Worm (Caenorhabditis elegans) whole organism, L2 larva: ENCODE data around the gene ent-7.

Source experiments
- C34F6.9 ChIP-seq: fragments of 150-350 bp; optimal IDR thresholded peaks from 2 replicates; lab custom pipeline; 2014; ENCODE audit warnings: missing biosample characterization, missing genetic modification characterization
- F13H6.1 ChIP-seq: sonication (generic microtip); optimal IDR thresholded peaks from 2 replicates; lab custom pipeline; 2016; ENCODE audit warnings: missing genetic modification characterization, missing compliant biosample characterization
- R02D3.7 ChIP-seq: fragments of 150-350 bp; optimal IDR thresholded peaks from 2 replicates; lab custom pipeline; 2014; ENCODE audit warnings: missing biosample characterization, missing genetic modification characterization
- ZK546.5 ChIP-seq: sonication (generic microtip); optimal IDR thresholded peaks from 2 replicates; lab custom pipeline; 2017; ENCODE audit warnings: missing biosample characterization, missing genetic modification characterization
- ceh-82 ChIP-seq: fragments of 150-350 bp; optimal IDR thresholded peaks from 2 replicates; lab custom pipeline; 2014; ENCODE audit warnings: missing biosample characterization, missing genetic modification characterization
- crh-2 ChIP-seq: sonication (generic microtip); optimal IDR thresholded peaks from 2 replicates; lab custom pipeline; 2017; ENCODE audit warnings: missing biosample characterization, missing genetic modification characterization
- dmd-4 ChIP-seq: sonication (generic microtip); optimal IDR thresholded peaks from 2 replicates; lab custom pipeline; 2017; ENCODE audit warnings: missing biosample characterization, missing genetic modification characterization
- egl-27 ChIP-seq: sonication (generic microtip); optimal IDR thresholded peaks from 3 replicates; lab custom pipeline; 2017; ENCODE audit warnings: missing biosample characterization, missing genetic modification reagents, missing genetic modification characterization
- elt-1 ChIP-seq: fragments of 150-350 bp; optimal IDR thresholded peaks from 2 replicates; lab custom pipeline; 2014; ENCODE audit warnings: missing biosample characterization, missing genetic modification characterization
- fos-1 ChIP-seq: fragments of 150-350 bp; optimal IDR thresholded peaks from 2 replicates; lab custom pipeline; 2014; ENCODE audit warnings: missing biosample characterization, missing genetic modification characterization
- lin-11 ChIP-seq: fragments of 150-350 bp; sonication (generic microtip); optimal IDR thresholded peaks from 2 replicates; lab custom pipeline; 2014; ENCODE audit warnings: missing biosample characterization, missing genetic modification characterization, inconsistent platforms, mixed read lengths
- lin-13 ChIP-seq: fragments of 150-350 bp; optimal IDR thresholded peaks from 2 replicates; lab custom pipeline; 2014; ENCODE audit warnings: missing biosample characterization, missing genetic modification reagents, missing genetic modification characterization
- lin-39 ChIP-seq: fragments of 150-350 bp; optimal IDR thresholded peaks from 2 replicates; lab custom pipeline; 2014; ENCODE audit warnings: missing biosample characterization, missing genetic modification reagents, missing genetic modification characterization
- lsy-2 ChIP-seq, 2 experiments: fragments of 150-350 bp in 1 of 2; sonication (generic microtip) in 1 of 2; optimal IDR thresholded peaks; 2 replicates each; lab custom pipeline; 2014 to 2017; ENCODE audit warnings: missing biosample characterization in 2 of 2, missing genetic modification characterization in 2 of 2
- mab-5 ChIP-seq: fragments of 150-350 bp; optimal IDR thresholded peaks from 2 replicates; lab custom pipeline; 2014; ENCODE audit warnings: missing biosample characterization, missing genetic modification characterization
- mbf-1 ChIP-seq: sonication (generic microtip); optimal IDR thresholded peaks from 2 replicates; lab custom pipeline; 2017; ENCODE audit warnings: missing biosample characterization, missing genetic modification characterization
- mdl-1 ChIP-seq, 2 experiments: fragments of 150-350 bp in 1 of 2; sonication (generic microtip) in 1 of 2; optimal IDR thresholded peaks; 2 replicates each; lab custom pipeline; 2017; ENCODE audit warnings: missing biosample characterization in 2 of 2, missing genetic modification characterization in 2 of 2
- nhr-10 ChIP-seq: sonication (generic microtip); optimal IDR thresholded peaks from 2 replicates; lab custom pipeline; 2017; ENCODE audit warnings: missing biosample characterization, missing genetic modification characterization
- nhr-11 ChIP-seq: fragments of 150-350 bp; optimal IDR thresholded peaks from 2 replicates; lab custom pipeline; 2014; ENCODE audit warnings: missing biosample characterization, missing genetic modification characterization
- nhr-129 ChIP-seq: fragments of 150-350 bp; optimal IDR thresholded peaks from 2 replicates; lab custom pipeline; 2014; ENCODE audit warnings: missing biosample characterization, missing genetic modification characterization
- nhr-21 ChIP-seq: fragments of 150-350 bp; optimal IDR thresholded peaks from 2 replicates; lab custom pipeline; 2014; ENCODE audit warnings: missing biosample characterization, missing genetic modification characterization
- nhr-23 ChIP-seq: fragments of 150-350 bp; optimal IDR thresholded peaks from 2 replicates; lab custom pipeline; 2014; ENCODE audit warnings: missing biosample characterization, missing genetic modification reagents, missing genetic modification characterization
- nhr-237 ChIP-seq: fragments of 150-350 bp; optimal IDR thresholded peaks from 2 replicates; lab custom pipeline; 2014; ENCODE audit warnings: missing biosample characterization, missing genetic modification characterization
- nhr-25 ChIP-seq: fragments of 150-350 bp; sonication (generic microtip); optimal IDR thresholded peaks from 3 replicates; lab custom pipeline; 2014; ENCODE audit warnings: missing biosample characterization, missing genetic modification characterization
- nhr-77 ChIP-seq: fragments of 150-350 bp; optimal IDR thresholded peaks from 2 replicates; lab custom pipeline; 2014; ENCODE audit warnings: missing biosample characterization, missing genetic modification characterization
- peb-1 ChIP-seq: fragments of 150-350 bp; optimal IDR thresholded peaks from 2 replicates; lab custom pipeline; 2014; ENCODE audit warnings: missing biosample characterization, missing genetic modification characterization
- sem-4 ChIP-seq: fragments of 150-350 bp; optimal IDR thresholded peaks from 2 replicates; lab custom pipeline; 2014; ENCODE audit warnings: missing biosample characterization, missing genetic modification reagents, missing genetic modification characterization
- skn-1 ChIP-seq: sonication (generic microtip); optimal IDR thresholded peaks from 2 replicates; lab custom pipeline; 2017; ENCODE audit warnings: missing biosample characterization, missing genetic modification characterization
- sma-3 ChIP-seq: sonication (generic microtip); optimal IDR thresholded peaks from 2 replicates; lab custom pipeline; 2016; ENCODE audit warnings: missing genetic modification reagents, missing genetic modification characterization, missing compliant biosample characterization
- sma-9 ChIP-seq, 2 experiments: fragments of 150-350 bp in 1 of 2; sonication (generic microtip) in 1 of 2; optimal IDR thresholded peaks; 2 replicates each; lab custom pipeline; 2014 to 2016; ENCODE audit warnings: missing genetic modification characterization in 2 of 2, mild to moderate bottlenecking in 1 of 2, missing biosample characterization in 1 of 2, missing compliant biosample characterization in 1 of 2, missing genetic modification reagents in 1 of 2, moderate library complexity in 1 of 2
- unc-39 ChIP-seq: fragments of 150-350 bp; optimal IDR thresholded peaks from 2 replicates; lab custom pipeline; 2014; ENCODE audit warnings: missing biosample characterization, missing genetic modification characterization
- unc-55 ChIP-seq: fragments of 150-350 bp; sonication (generic microtip); optimal IDR thresholded peaks from 3 replicates; lab custom pipeline; 2014; ENCODE audit warnings: missing biosample characterization, missing genetic modification reagents, missing genetic modification characterization
- zag-1 ChIP-seq: fragments of 150-350 bp; optimal IDR thresholded peaks from 2 replicates; lab custom pipeline; 2014; ENCODE audit warnings: missing biosample characterization, missing genetic modification characterization
- ztf-1 ChIP-seq: fragments of 200-800 bp; sonication (Bioruptor generic); conservative IDR thresholded peaks from 2 replicates; pipeline ENCODE4 v1.3.6; 2022; ENCODE audit warnings: missing genetic modification characterization, missing compliant biosample characterization
- ztf-11 ChIP-seq: sonication (generic microtip); optimal IDR thresholded peaks from 2 replicates; lab custom pipeline; 2017; ENCODE audit warnings: missing biosample characterization, missing genetic modification characterization
- ztf-4 ChIP-seq: fragments of 150-350 bp; optimal IDR thresholded peaks from 2 replicates; lab custom pipeline; 2014; ENCODE audit warnings: missing biosample characterization, missing genetic modification characterization

The ent-7 gene

ce11 chrIV:10047108-10047507 lies 30.0 kb downstream of the ent-7 start, which contains the start of gene T04B2.3:
Gene T04B2.3, plus strand, starts transcription at chrIV:10047408.
- TF ChIP-seq dmd-4 (tag; lab: Kevin White, UChicago) = no peak
- no peak for TF ChIP-seq elt-1 (tag; lab: Kevin White, UChicago)
- TF ChIP-seq fos-1 (tag; lab: Kevin White, UChicago) = no peak
- TF ChIP-seq lin-13 (GFP tag; lab: Kevin White, UChicago) = no peak
- TF ChIP-seq sma-3 = no peak
- no peak for TF ChIP-seq egl-27 (tag; lab: Kevin White, UChicago)
- TF ChIP-seq nhr-25 (tag; lab: Kevin White, UChicago) = no peak
- no peak for TF ChIP-seq C34F6.9 (tag; lab: Kevin White, UChicago)
- TF ChIP-seq nhr-11 = no peak
- TF ChIP-seq peb-1 (tag; lab: Kevin White, UChicago) = no peak
- TF ChIP-seq F13H6.1 (tag; lab: Kevin White, UChicago) = no peak

DNA sequence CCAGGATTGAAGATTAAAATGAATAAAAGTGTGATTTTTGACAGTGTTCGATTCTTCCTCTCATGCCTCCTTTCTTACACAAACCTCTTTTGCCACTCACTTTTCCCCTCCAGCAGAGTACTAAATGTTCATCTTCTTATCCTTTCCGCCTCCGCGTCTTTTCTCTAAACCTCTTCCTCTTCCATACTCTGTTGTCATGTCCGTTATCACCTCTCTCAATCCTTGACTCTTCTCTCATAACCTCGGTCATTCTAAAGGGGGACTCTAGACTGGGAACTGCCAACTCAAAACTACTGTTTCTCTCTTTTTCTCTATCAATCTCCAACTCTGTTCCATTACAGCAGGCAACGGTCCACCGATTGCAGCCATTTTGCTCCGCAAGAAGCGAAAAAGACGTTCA lies 31.2 kb downstream of the ent-7 start:
- TF ChIP-seq mbf-1 = no peak
- no peak for TF ChIP-seq ztf-4 (tag; lab: Kevin White, UChicago)
- no peak for TF ChIP-seq mdl-1 (tag; optimal IDR thresholded peaks at IDR 0.05; lab: Kevin White, UChicago)
- TF ChIP-seq egl-27 (tag; lab: Kevin White, UChicago) = no peak
- peak; percentile 27 for TF ChIP-seq nhr-129 (tag; lab: Kevin White, UChicago)
- no peak for TF ChIP-seq elt-1 (tag; lab: Kevin White, UChicago)
- TF ChIP-seq C34F6.9 (tag; lab: Kevin White, UChicago) = no peak

DNA sequence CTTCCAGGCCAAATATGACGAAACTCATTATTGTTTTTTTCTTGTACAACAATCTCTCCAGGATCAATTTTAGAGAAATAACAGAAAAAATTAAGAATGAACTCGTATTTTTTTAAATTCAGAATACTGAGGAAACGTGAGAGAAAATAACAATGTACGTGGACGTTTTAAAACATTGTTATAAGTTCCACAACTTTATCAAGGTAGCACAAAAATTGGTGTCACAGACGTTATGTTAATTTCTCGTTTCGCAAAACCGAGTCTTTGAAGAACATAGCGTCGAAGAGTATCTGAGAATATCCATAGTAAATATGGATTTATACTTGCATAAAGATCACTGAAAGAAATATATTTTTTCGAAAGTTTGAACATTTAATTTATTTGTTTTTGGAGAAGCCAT lies 34.0 kb downstream of the ent-7 start, which contains the start of gene T04B2.8:
TSS of gene T04B2.8 (minus strand) at position 101 of the 400 bp plus-strand sequence.
- no peak for TF ChIP-seq lin-11
- TF ChIP-seq lin-39 (tag; lab: Kevin White, UChicago) = no peak
- TF ChIP-seq mab-5 (tag; lab: Kevin White, UChicago) = no peak
- TF ChIP-seq unc-55 (GFP tag; lab: Kevin White, UChicago) = no peak
- no peak for TF ChIP-seq skn-1 (tag; lab: Kevin White, UChicago)
- TF ChIP-seq fos-1 (tag; lab: Kevin White, UChicago) = no peak
- no peak for TF ChIP-seq mdl-1 (tag; optimal IDR thresholded peaks at IDR 0.05; lab: Kevin White, UChicago)
- TF ChIP-seq nhr-23 = no peak
- TF ChIP-seq mbf-1 = no peak
- no peak for TF ChIP-seq crh-2 (tag; lab: Kevin White, UChicago)
- TF ChIP-seq F13H6.1 (tag; lab: Kevin White, UChicago) = no peak
- no peak for TF ChIP-seq ztf-1 (GFP tag; lab: Robert Waterston, UW)
- TF ChIP-seq dmd-4 (tag; lab: Kevin White, UChicago) = no peak
- no peak for TF ChIP-seq nhr-77 (tag; lab: Kevin White, UChicago)
- TF ChIP-seq nhr-237 = no peak
- TF ChIP-seq ztf-4 (tag; lab: Kevin White, UChicago) = no peak
- no peak for TF ChIP-seq ceh-82 (tag; lab: Kevin White, UChicago)
- no peak for TF ChIP-seq zag-1 (tag; lab: Kevin White, UChicago)
- TF ChIP-seq nhr-11 = no peak

- TF ChIP-seq mdl-1 (tag; optimal IDR thresholded peaks at IDR 0.05; lab: Kevin White, UChicago) = no peak
- TF ChIP-seq lsy-2 (tag; optimal IDR thresholded peaks at IDR 0.05; lab: Kevin White, UChicago) = no peak
- no peak for TF ChIP-seq R02D3.7 (tag; lab: Kevin White, UChicago)
- TF ChIP-seq crh-2 (tag; lab: Kevin White, UChicago) = no peak
- no peak for TF ChIP-seq lin-11
- TF ChIP-seq peb-1 (tag; lab: Kevin White, UChicago) = no peak
- TF ChIP-seq skn-1 (tag; lab: Kevin White, UChicago) = no peak
- no peak for TF ChIP-seq sem-4
- no peak for TF ChIP-seq nhr-77 (tag; lab: Kevin White, UChicago)
- TF ChIP-seq lin-39 (tag; lab: Kevin White, UChicago) = no peak
- no peak for TF ChIP-seq ztf-11 (tag; lab: Kevin White, UChicago)
- TF ChIP-seq nhr-10 (tag; lab: Kevin White, UChicago) = no peak
- TF ChIP-seq nhr-21 = no peak
- no peak for TF ChIP-seq ZK546.5 (tag; lab: Kevin White, UChicago)
- TF ChIP-seq unc-39 = no peak
- no peak for TF ChIP-seq ceh-82 (tag; lab: Kevin White, UChicago)
- TF ChIP-seq sma-9 (GFP tag; optimal IDR thresholded peaks at IDR 0.05; lab: Kevin White, UChicago) = no peak
- TF ChIP-seq sma-9 (tag; optimal IDR thresholded peaks at IDR 0.05; lab: Kevin White, UChicago) = no peak
Observed at ce11 chrIV:10053550-10053949, 36.5 kb downstream of the ent-7 start, which contains the start of gene srv-12. Gene srv-12, minus strand, starts transcription at chrIV:10053650.
